Worm (Caenorhabditis elegans) whole organism, young adult: ENCODE measurements around the gene nuo-1.

ENCODE experiments used
- B0035.1 ChIP-seq: sonication (generic microtip); optimal IDR thresholded peaks from 2 replicates; lab custom pipeline; 2016; ENCODE audit warnings: missing genetic modification characterization, mild to moderate bottlenecking, missing compliant biosample characterization, missing genotype, missing genetic modification reagents
- C17E4.6 ChIP-seq: fragments of 200-800 bp; sonication (Bioruptor generic); IDR thresholded peaks from 2 replicates; pipeline ENCODE4 v1.3.6; 2022; ENCODE audit warnings: missing genetic modification reagents, missing genetic modification characterization, missing compliant biosample characterization
- F10E7.11 ChIP-seq: sonication (generic microtip); optimal IDR thresholded peaks from 2 replicates; lab custom pipeline; 2017; ENCODE audit warnings: mild to moderate bottlenecking, missing genetic modification characterization, moderate library complexity, missing compliant biosample characterization
- F23B12.7 ChIP-seq: sonication (generic microtip); optimal IDR thresholded peaks from 2 replicates; lab custom pipeline; 2017; ENCODE audit warnings: missing genetic modification characterization, mild to moderate bottlenecking, missing compliant biosample characterization, antibody characterized with exemption, moderate library complexity; ENCODE audit not compliant: insufficient read depth
- K12H6.12 ChIP-seq: fragments of 200-800 bp; sonication (Bioruptor generic); optimal IDR thresholded peaks from 2 replicates; lab custom pipeline; 2018; ENCODE audit warnings: mild to moderate bottlenecking, missing genetic modification characterization, missing compliant biosample characterization
- T07F8.4 ChIP-seq: sonication (generic microtip); optimal IDR thresholded peaks from 2 replicates; lab custom pipeline; 2016; ENCODE audit warnings: mild to moderate bottlenecking, missing genetic modification characterization, moderate library complexity, missing compliant biosample characterization
- Y67H2A.10 ChIP-seq: fragments of 200-800 bp; sonication (Bioruptor generic); conservative IDR thresholded peaks from 2 replicates; pipeline ENCODE4 v1.3.6; 2022; ENCODE audit warnings: missing genetic modification reagents, missing genetic modification characterization, missing compliant biosample characterization
- Y79H2A.3 ChIP-seq: fragments of 200-800 bp; sonication (Bioruptor generic); conservative IDR thresholded peaks from 2 replicates; pipeline ENCODE4 v1.3.6; 2022; ENCODE audit warnings: missing genetic modification reagents, missing genetic modification characterization, missing compliant biosample characterization
- Y95B8A.8 ChIP-seq: fragments of 200-800 bp; sonication (Bioruptor generic); IDR thresholded peaks from 2 replicates; pipeline ENCODE4 v1.3.6; 2022; ENCODE audit warnings: missing genetic modification reagents, missing genetic modification characterization, missing compliant biosample characterization
- athp-1 ChIP-seq: sonication (generic microtip); optimal IDR thresholded peaks from 2 replicates; lab custom pipeline; 2017; ENCODE audit warnings: mild to moderate bottlenecking, missing genetic modification characterization, missing compliant biosample characterization
- attf-3 ChIP-seq: fragments of 200-800 bp; sonication (Bioruptor generic); conservative IDR thresholded peaks from 2 replicates; pipeline ENCODE4 v1.3.6; 2022; ENCODE audit warnings: missing genetic modification reagents, missing genetic modification characterization, missing compliant biosample characterization
- attf-5 ChIP-seq: fragments of 200-800 bp; sonication (Bioruptor generic); optimal IDR thresholded peaks from 2 replicates; lab custom pipeline; 2018; ENCODE audit warnings: mild to moderate bottlenecking, missing genetic modification characterization, missing compliant biosample characterization
- attf-6 ChIP-seq: fragments of 200-800 bp; sonication (Bioruptor generic); IDR thresholded peaks from 2 replicates; pipeline ENCODE4 v1.3.6; 2022; ENCODE audit warnings: missing genetic modification reagents, missing genetic modification characterization, missing compliant biosample characterization
- cebp-1 ChIP-seq, 2 experiments: fragments of 200-800 bp in 1 of 2; sonication (Bioruptor generic) in 1 of 2; sonication (generic microtip) in 1 of 2; IDR thresholded peaks in 1 of 2; optimal IDR thresholded peaks in 1 of 2; 2 replicates each; pipeline versions ENCODE4 v1.3.6 to Lab custom; 2017 to 2022; ENCODE audit warnings: missing compliant biosample characterization in 2 of 2, missing genetic modification characterization in 2 of 2, mild to moderate bottlenecking in 1 of 2, missing genetic modification reagents in 1 of 2, moderate library complexity in 1 of 2
- ceh-100 ChIP-seq: fragments of 200-800 bp; sonication (Bioruptor generic); IDR thresholded peaks from 2 replicates; pipeline ENCODE4 v1.3.6; 2022; ENCODE audit warnings: missing genetic modification reagents, missing genetic modification characterization, missing compliant biosample characterization
- ceh-27 ChIP-seq: fragments of 200-800 bp; sonication (Bioruptor generic); optimal IDR thresholded peaks from 2 replicates; lab custom pipeline; 2018; ENCODE audit warnings: mild to moderate bottlenecking, missing genetic modification characterization, moderate library complexity, missing compliant biosample characterization
- ceh-91 ChIP-seq: fragments of 200-800 bp; sonication (Bioruptor generic); IDR thresholded peaks from 2 replicates; pipeline ENCODE4 v1.3.6; 2022; ENCODE audit warnings: missing genetic modification reagents, missing genetic modification characterization, missing compliant biosample characterization
- dox-1 ChIP-seq: fragments of 200-800 bp; sonication (Bioruptor generic); IDR thresholded peaks from 2 replicates; pipeline ENCODE4 v1.3.6; 2022; ENCODE audit warnings: missing genetic modification reagents, missing genetic modification characterization, missing compliant biosample characterization
- efl-1 ChIP-seq: fragments of 150-350 bp; optimal IDR thresholded peaks from 2 replicates; lab custom pipeline; 2014; ENCODE audit warnings: missing biosample characterization, missing genetic modification reagents, missing genetic modification characterization
- egrh-3 ChIP-seq: fragments of 200-800 bp; sonication (Bioruptor generic); IDR thresholded peaks from 2 replicates; pipeline ENCODE4 v1.3.6; 2022; ENCODE audit warnings: missing genetic modification reagents, missing genetic modification characterization, missing compliant biosample characterization
- ekl-4 ChIP-seq: fragments of 200-800 bp; sonication (Bioruptor generic); IDR thresholded peaks from 2 replicates; pipeline ENCODE4 v1.3.6; 2022; ENCODE audit warnings: missing genetic modification reagents, missing genetic modification characterization, missing compliant biosample characterization
- hlh-12 ChIP-seq: sonication (generic microtip); optimal IDR thresholded peaks from 2 replicates; lab custom pipeline; 2016; ENCODE audit warnings: missing genetic modification characterization, missing compliant biosample characterization
- hmg-1.2 ChIP-seq: fragments of 200-800 bp; sonication (Bioruptor generic); IDR thresholded peaks from 2 replicates; pipeline ENCODE4 v1.3.6; 2022; ENCODE audit warnings: missing genetic modification reagents, missing genetic modification characterization, missing compliant biosample characterization
- lag-1 ChIP-seq: fragments of 200-800 bp; sonication (Bioruptor generic); IDR thresholded peaks from 2 replicates; pipeline ENCODE4 v1.3.6; 2022; ENCODE audit warnings: missing genetic modification reagents, missing genetic modification characterization, missing compliant biosample characterization
- lin-35 ChIP-seq, 3 experiments: fragments of 150-350 bp in 2 of 3; sonication (generic microtip) in 1 of 3; optimal IDR thresholded peaks; 2 replicates each; lab custom pipeline; 2014 to 2018; ENCODE audit warnings: missing biosample characterization in 3 of 3, missing genetic modification characterization in 3 of 3, missing genetic modification reagents in 3 of 3
- lin-54 ChIP-seq: fragments of 200-800 bp; sonication (Bioruptor generic); optimal IDR thresholded peaks from 2 replicates; lab custom pipeline; 2018; ENCODE audit warnings: mild to moderate bottlenecking, missing genetic modification characterization, missing compliant biosample characterization
- madf-6 ChIP-seq: fragments of 200-800 bp; sonication (Bioruptor generic); IDR thresholded peaks from 2 replicates; pipeline ENCODE4 v1.3.6; 2022; ENCODE audit warnings: missing genetic modification reagents, missing genetic modification characterization, missing compliant biosample characterization
- mcd-1 ChIP-seq: fragments of 200-800 bp; sonication (Bioruptor generic); IDR thresholded peaks from 2 replicates; pipeline ENCODE4 v1.3.6; 2022; ENCODE audit warnings: missing genetic modification reagents, missing genetic modification characterization, missing compliant biosample characterization
- mxl-1 ChIP-seq: sonication (generic microtip); optimal IDR thresholded peaks from 2 replicates; lab custom pipeline; 2016; ENCODE audit warnings: missing genetic modification characterization, missing compliant biosample characterization
- nfya-1 ChIP-seq: sonication (generic microtip); optimal IDR thresholded peaks from 2 replicates; lab custom pipeline; 2017; ENCODE audit warnings: antibody characterized with exemption, missing compliant biosample characterization, missing genetic modification characterization, borderline replicate concordance; ENCODE audit not compliant: insufficient read depth
- nfya-2 ChIP-seq: fragments of 200-800 bp; sonication (Bioruptor generic); IDR thresholded peaks from 2 replicates; pipeline ENCODE4 v1.3.6; 2022; ENCODE audit warnings: missing genetic modification reagents, missing genetic modification characterization, missing compliant biosample characterization
- nfyb-1 ChIP-seq: fragments of 200-800 bp; sonication (Bioruptor generic); IDR thresholded peaks from 2 replicates; pipeline ENCODE4 v1.3.6; 2022; ENCODE audit warnings: missing genetic modification reagents, missing genetic modification characterization, missing compliant biosample characterization
- nhr-80 ChIP-seq: sonication (generic microtip); optimal IDR thresholded peaks from 2 replicates; lab custom pipeline; 2016; ENCODE audit warnings: missing genetic modification characterization, missing compliant biosample characterization
- nhr-90 ChIP-seq: sonication (generic microtip); optimal IDR thresholded peaks from 2 replicates; lab custom pipeline; 2016; ENCODE audit warnings: missing genotype, mild to moderate bottlenecking, missing genetic modification characterization, missing compliant biosample characterization
- snpc-4 ChIP-seq, 5 experiments: fragments of 150-350 bp in 1 of 5; sonication (generic microtip) in 4 of 5; optimal IDR thresholded peaks; 2 replicates each; lab custom pipeline; 2014 to 2018; ENCODE audit warnings: missing genetic modification characterization in 5 of 5, missing biosample characterization in 3 of 5, antibody characterized with exemption in 2 of 5, mild to moderate bottlenecking in 2 of 5, missing compliant biosample characterization in 2 of 5, missing genotype in 2 of 5, moderate library complexity in 2 of 5, missing genetic modification reagents in 1 of 5
- sptf-2 ChIP-seq: fragments of 200-800 bp; sonication (Bioruptor generic); optimal IDR thresholded peaks from 2 replicates; lab custom pipeline; 2018; ENCODE audit warnings: mild to moderate bottlenecking, missing genetic modification characterization, missing compliant biosample characterization
- tbp1 ChIP-seq: fragments of 200-800 bp; sonication (Bioruptor generic); optimal IDR thresholded peaks from 2 replicates; lab custom pipeline; 2018; ENCODE audit warnings: mild to moderate bottlenecking, missing genetic modification characterization, missing compliant biosample characterization
- zfh-2 ChIP-seq: fragments of 200-800 bp; sonication (Bioruptor generic); conservative IDR thresholded peaks from 2 replicates; pipeline ENCODE4 v1.3.6; 2022; ENCODE audit warnings: missing genetic modification reagents, missing genetic modification characterization, missing compliant biosample characterization
- zim-3 ChIP-seq: sonication (generic microtip); optimal IDR thresholded peaks from 2 replicates; lab custom pipeline; 2017; ENCODE audit warnings: mild to moderate bottlenecking, missing genetic modification characterization, moderate library complexity, missing compliant biosample characterization
- ztf-28 ChIP-seq: fragments of 200-800 bp; sonication (Bioruptor generic); IDR thresholded peaks from 2 replicates; pipeline ENCODE4 v1.3.6; 2022; ENCODE audit warnings: missing genetic modification reagents, missing genetic modification characterization, missing compliant biosample characterization
- ztf-3 ChIP-seq: fragments of 200-800 bp; sonication (Bioruptor generic); optimal IDR thresholded peaks from 2 replicates; lab custom pipeline; 2018; ENCODE audit warnings: mild to moderate bottlenecking, missing genetic modification characterization, missing compliant biosample characterization

The nuo-1 gene

DNA sequence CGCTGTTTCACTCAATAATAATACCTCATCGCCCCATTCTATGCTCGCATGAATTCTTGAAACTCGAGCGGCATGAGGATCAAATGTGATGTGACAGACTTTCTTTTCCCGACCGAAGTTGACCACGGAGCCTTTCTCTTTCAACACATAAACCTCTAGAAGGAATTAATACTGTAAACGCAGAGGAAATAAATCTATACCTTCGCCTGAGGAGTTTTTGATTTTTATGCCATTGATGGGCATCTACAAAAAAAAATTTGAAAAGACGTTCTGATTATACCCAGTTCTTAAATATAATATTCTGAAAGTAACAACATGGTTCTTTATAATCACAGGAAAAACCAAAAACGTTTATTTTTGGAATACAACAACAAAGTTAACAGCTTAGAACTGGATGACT, 1.4 kb upstream of the nuo-1 start, which contains the start of gene nbs-1 (continued):
- TF ChIP-seq K12H6.12 (tag; lab: Kevin White, UChicago): no peak
- TF ChIP-seq, all 124 proteins: peak for 29

DNA sequence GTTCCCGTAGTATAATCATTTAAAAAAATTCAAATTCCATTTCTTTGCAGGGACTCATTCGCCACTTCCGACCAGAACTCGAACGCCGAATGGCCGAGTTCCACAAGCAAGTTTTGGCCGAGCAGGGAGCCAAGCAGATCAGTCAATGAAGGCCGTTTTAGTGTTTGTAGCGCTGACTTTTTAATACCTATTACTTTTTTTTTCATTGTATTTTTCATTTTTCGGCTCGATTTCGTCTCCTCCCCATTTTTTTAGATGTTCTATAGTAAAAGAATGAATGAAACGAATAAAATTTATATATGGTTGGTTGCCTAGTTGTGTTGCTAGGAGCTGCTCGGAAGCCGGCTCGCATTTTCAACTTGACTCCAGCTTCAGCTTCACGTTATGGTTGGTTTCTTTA, 2.2 kb downstream of the nuo-1 start, which contains the start of gene C09H10.4:
TSS of gene C09H10.4 (plus strand) at position 301 of the 400 bp plus-strand sequence.
- no peak for TF ChIP-seq lin-54
- TF ChIP-seq ztf-3 (GFP tag; lab: Kevin White, UChicago): no peak
- no peak for TF ChIP-seq hlh-12 (tag; lab: Kevin White, UChicago)
- peak; percentile 54; the same call in 1 of the 2 replicates for TF ChIP-seq Y79H2A.3 (GFP tag; lab: Robert Waterston, UW)
- no peak for TF ChIP-seq ztf-28 (GFP tag; lab: Robert Waterston, UW)
- TF ChIP-seq nfya-1 (tag; lab: Kevin White, UChicago): no peak
- no peak for TF ChIP-seq hmg-1.2
- TF ChIP-seq Y67H2A.10 (GFP tag; lab: Robert Waterston, UW): no peak

DNA sequence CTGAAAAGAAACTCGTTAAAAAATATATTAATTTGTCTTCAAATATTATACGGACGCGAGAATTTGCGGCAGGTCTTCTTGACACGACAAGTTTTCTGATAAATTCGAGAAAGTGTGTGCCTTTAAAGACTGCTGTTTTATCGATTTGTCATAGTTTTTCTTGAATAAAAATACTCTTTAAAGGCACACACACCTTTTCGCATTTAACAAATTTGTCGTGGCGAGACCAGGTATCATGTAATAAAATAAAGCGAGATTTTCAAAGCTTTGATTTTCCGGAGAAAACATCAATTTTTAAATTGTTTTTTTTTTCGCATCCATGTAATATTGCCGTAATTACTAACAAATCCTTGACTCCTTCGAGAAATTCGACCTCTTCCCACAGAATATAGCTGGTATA, 3.5 kb downstream of the nuo-1 start:
- TF ChIP-seq B0035.1 (tag; lab: Kevin White, UChicago) (no peak), madf-6 (GFP tag; lab: Robert Waterston, UW) (no peak), egrh-3 (GFP tag; lab: Robert Waterston, UW) (no peak), attf-6 (GFP tag; lab: Robert Waterston, UW) (no peak), nfya-2 (no peak), sptf-2 (GFP tag; lab: Kevin White, UChicago) (no peak), lag-1 (GFP tag; lab: Robert Waterston, UW) (no peak), ekl-4 (GFP tag; lab: Robert Waterston, UW) (no peak), tbp1 (GFP tag; lab: Kevin White, UChicago) (no peak), zim-3 (no peak), mxl-1 (no peak), T07F8.4 (no peak), mcd-1 (GFP tag; lab: Robert Waterston, UW) (no peak), ceh-100 (no peak), nhr-90 (tag; lab: Kevin White, UChicago) (no peak)

DNA sequence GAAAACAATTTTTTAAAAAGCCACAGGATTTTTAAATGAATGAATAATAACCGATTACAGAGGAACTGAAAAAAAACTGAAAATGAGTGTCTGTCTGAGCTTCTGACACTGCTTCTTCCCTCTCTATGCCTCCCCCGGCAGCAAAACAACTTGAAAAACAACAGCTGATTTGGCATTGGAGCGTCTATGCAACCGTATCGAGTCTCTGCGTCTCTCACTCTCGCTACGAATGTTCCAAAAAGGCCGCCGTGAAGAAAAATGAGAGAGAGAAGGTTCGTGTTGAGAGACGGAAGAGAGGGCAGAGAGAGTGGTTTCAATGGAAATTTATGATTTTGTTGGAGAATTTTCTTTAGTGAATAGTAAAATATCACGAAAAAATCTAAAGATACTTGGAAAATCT, 5.4 kb downstream of the nuo-1 start:
- TF ChIP-seq K12H6.12 (tag; lab: Kevin White, UChicago) (peak; percentile 44), Y95B8A.8 (GFP tag; lab: Robert Waterston, UW) (no peak), nfyb-1 (GFP tag; lab: Robert Waterston, UW) (no peak), hmg-1.2 (peak; percentile 61; the same call in 1 of the 2 replicates), snpc-4 (GFP tag; optimal IDR thresholded peaks at IDR 0.05; lab: Kevin White, UChicago) (no peak), snpc-4 (tag; optimal IDR thresholded peaks at IDR 0.05; lab: Kevin White, UChicago) (peak in 1 of 4 experiments; percentile 1), athp-1 (tag; lab: Kevin White, UChicago) (no peak), ceh-27 (GFP tag; lab: Kevin White, UChicago) (peak; percentile 52), nhr-80 (tag; lab: Kevin White, UChicago) (peak; percentile 68), lin-35 (GFP tag; optimal IDR thresholded peaks at IDR 0.05; lab: Kevin White, UChicago) (peak in 1 of 3 experiments; percentile 59), attf-5 (GFP tag; lab: Kevin White, UChicago) (peak; percentile 90), F23B12.7 (peak; percentile 26), zfh-2 (GFP tag; lab: Robert Waterston, UW) (peak; percentile 60), efl-1 (GFP tag; lab: Kevin White, UChicago) (no peak), dox-1 (GFP tag; lab: Robert Waterston, UW) (peak; percentile 59; the same call in 1 of the 2 replicates), mcd-1 (GFP tag; lab: Robert Waterston, UW) (peak; percentile 77), C17E4.6 (GFP tag; lab: Robert Waterston, UW) (no peak), F10E7.11 (tag; lab: Kevin White, UChicago) (no peak), ceh-91 (GFP tag; lab: Robert Waterston, UW) (no peak), attf-6 (GFP tag; lab: Robert Waterston, UW) (no peak), cebp-1 (GFP tag; IDR thresholded peaks at IDR 0.05; lab: Robert Waterston, UW) (no peak), cebp-1 (tag; optimal IDR thresholded peaks at IDR 0.05; lab: Kevin White, UChicago) (peak; percentile 47), attf-3 (GFP tag; lab: Robert Waterston, UW) (peak; percentile 51; the same call in 1 of the 2 replicates)
